Fruit fly (Drosophila melanogaster) whole organism, adult: ENCODE data around the gene Pvr.

Experiments used
- CG11617 ChIP-seq: fragments of 200-800 bp; sonication (Bioruptor generic); optimal IDR thresholded peaks from 2 replicates; lab custom pipeline; 2017; ENCODE audit warnings: mild to moderate bottlenecking, missing biosample characterization, missing genetic modification reagents, missing genetic modification characterization
- CG12768 ChIP-seq: fragments of 200-800 bp; sonication (Bioruptor generic); optimal IDR thresholded peaks from 2 replicates; lab custom pipeline; 2017; ENCODE audit warnings: missing biosample characterization, missing genetic modification characterization, mild to moderate bottlenecking, moderate library complexity, missing genetic modification reagents
- CG14711 ChIP-seq: fragments of 200-800 bp; sonication (Bioruptor generic); optimal IDR thresholded peaks from 2 replicates; lab custom pipeline; 2018; ENCODE audit warnings: missing biosample characterization, mild to moderate bottlenecking, missing genetic modification characterization, moderate library complexity
- CG7101 ChIP-seq: fragments of 200-800 bp; sonication (Bioruptor generic); optimal IDR thresholded peaks from 2 replicates; lab custom pipeline; 2018; ENCODE audit warnings: missing biosample characterization, mild to moderate bottlenecking, missing genetic modification characterization, moderate library complexity
- Clk ChIP-seq: fragments of 200-800 bp; sonication (Bioruptor generic); optimal IDR thresholded peaks from 2 replicates; lab custom pipeline; 2017; ENCODE audit warnings: missing biosample characterization, missing genetic modification characterization
- Hr96 ChIP-seq: fragments of 200-800 bp; sonication (Bioruptor generic); optimal IDR thresholded peaks from 2 replicates; lab custom pipeline; 2016; ENCODE audit warnings: missing biosample characterization, missing genetic modification characterization
- Mnt ChIP-seq: fragments of 200-800 bp; sonication (Bioruptor generic); optimal IDR thresholded peaks from 2 replicates; lab custom pipeline; 2016; ENCODE audit warnings: missing biosample characterization, mild to moderate bottlenecking, missing genetic modification characterization
- bab1 ChIP-seq: fragments of 200-800 bp; sonication (Bioruptor generic); optimal IDR thresholded peaks from 3 replicates; lab custom pipeline; 2019; ENCODE audit warnings: missing biosample characterization, mild to moderate bottlenecking, missing genetic modification characterization, moderate library complexity
- cnc ChIP-seq, 2 experiments: fragments of >200 bp; optimal IDR thresholded peaks; 2 replicates each; lab custom pipeline; 2017
- kay ChIP-seq: fragments of 200-800 bp; sonication (Bioruptor generic); peaks from one replicate; lab custom pipeline; 2016; ENCODE audit warnings: missing biosample characterization, missing genetic modification characterization, borderline replicate concordance
- pad ChIP-seq: fragments of 200-800 bp; sonication (Bioruptor generic); optimal IDR thresholded peaks from 3 replicates; lab custom pipeline; 2017; ENCODE audit warnings: missing biosample characterization, missing genetic modification characterization, mild to moderate bottlenecking, moderate library complexity, missing genetic modification reagents
- tj ChIP-seq: fragments of 200-800 bp; sonication (Bioruptor generic); optimal IDR thresholded peaks from 3 replicates; lab custom pipeline; 2017; ENCODE audit warnings: missing biosample characterization, mild to moderate bottlenecking, missing genetic modification characterization, moderate library complexity
- toe ChIP-seq: fragments of 200-800 bp; sonication (Bioruptor generic); optimal IDR thresholded peaks from 2 replicates; lab custom pipeline; 2016; ENCODE audit warnings: missing biosample characterization, missing genetic modification characterization

- TF ChIP-seq CG14711 (tag; lab: Kevin White, UChicago) = no peak
- TF ChIP-seq CG12768 (GFP tag; lab: Kevin White, UChicago) = no peak
- TF ChIP-seq Mnt (GFP tag; lab: Kevin White, UChicago) = no peak
- no peak for TF ChIP-seq cnc (optimal IDR thresholded peaks at IDR 0.05; lab: Kevin White, UChicago)
- TF ChIP-seq bab1 (GFP tag; lab: Kevin White, UChicago) = no peak
- no peak for TF ChIP-seq CG11617 (GFP tag; lab: Kevin White, UChicago)
- TF ChIP-seq tj (GFP tag; lab: Kevin White, UChicago) = no peak
- no peak for TF ChIP-seq Hr96 (GFP tag; lab: Kevin White, UChicago)
- TF ChIP-seq CG7101 (tag; lab: Kevin White, UChicago) = no peak
- TF ChIP-seq toe (GFP tag; lab: Kevin White, UChicago) = no peak
- TF ChIP-seq Clk (GFP tag; lab: Kevin White, UChicago) = no peak
- TF ChIP-seq kay = no peak
- no peak for TF ChIP-seq pad (GFP tag; lab: Kevin White, UChicago)
Measured at dm6 chr2L:8185008-8185407, 54.7 kb downstream of the Pvr start.
